Fruit fly (Drosophila melanogaster): ENCODE measurements around the gene nAChRbeta3.

nAChRbeta3 gene

dm6 chr2L:568030-568429, 23.1 kb downstream of the nAChRbeta3 start, which contains the start of the genes Nle and Sf3b1 (continued):
- TF ChIP-seq HmgZ (tag; optimal IDR thresholded peaks at IDR 0.05) (peak; percentile 35), CG11398 (GFP tag; optimal IDR thresholded peaks at IDR 0.05) (no peak), CG2875 (GFP tag; optimal IDR thresholded peaks at IDR 0.05) (no peak), CG34422 (GFP tag; IDR thresholded peaks at IDR 0.05) (peak; percentile 67), nmo (GFP tag; optimal IDR thresholded peaks at IDR 0.05) (peak; percentile 71), CG10147 (GFP tag; optimal IDR thresholded peaks at IDR 0.05) (no peak), knrl (GFP tag; IDR thresholded peaks at IDR 0.05; ENCODE audit: partially characterized antibody) (peak; percentile 96), MESR4 (GFP tag; optimal IDR thresholded peaks at IDR 0.05) (peak; percentile 58), zfh1 (GFP tag; IDR thresholded peaks at IDR 0.05) (no peak), klu (GFP tag; IDR thresholded peaks at IDR 0.05) (peak; percentile 15; the same call in 1 of the 2 replicates), Camta (GFP tag; optimal IDR thresholded peaks at IDR 0.05) (peak; percentile 3), dm (GFP tag; optimal IDR thresholded peaks at IDR 0.05) (peak; percentile 89), CG11456 (GFP tag; IDR thresholded peaks at IDR 0.05) (no peak), pfk (GFP tag; optimal IDR thresholded peaks at IDR 0.05) (no peak), maf-S (GFP tag; optimal IDR thresholded peaks at IDR 0.05) (peak; percentile 13), CG11247 (GFP tag; IDR thresholded peaks at IDR 0.05) (no peak), CG7987 (GFP tag; optimal IDR thresholded peaks at IDR 0.05) (peak; percentile 53), nau (GFP tag; optimal IDR thresholded peaks at IDR 0.05) (no peak), zen (tag; optimal IDR thresholded peaks at IDR 0.05) (peak; percentile 48), CG12942 (GFP tag; optimal IDR thresholded peaks at IDR 0.05) (peak; percentile 12), CG3838 (GFP tag; optimal IDR thresholded peaks at IDR 0.05) (no peak), h (optimal IDR thresholded peaks at IDR 0.05) (no peak), CG30403 (GFP tag; optimal IDR thresholded peaks at IDR 0.05) (peak; percentile 72), CG14965 (GFP tag; optimal IDR thresholded peaks at IDR 0.05; ENCODE audit: borderline replicate concordance) (no peak), stwl (tag; optimal IDR thresholded peaks at IDR 0.05) (peak; percentile 91), vfl (GFP tag; optimal IDR thresholded peaks at IDR 0.05) (peak; percentile 67), CG1024 (GFP tag; IDR thresholded peaks at IDR 0.05) (no peak), CG16813 (GFP tag; IDR thresholded peaks at IDR 0.05; ENCODE audit: partially characterized antibody) (peak; percentile 95), seq (GFP tag; IDR thresholded peaks at IDR 0.05) (no peak), CG2120 (GFP tag; optimal IDR thresholded peaks at IDR 0.05) (peak; percentile 80), CG12659 (GFP tag; optimal IDR thresholded peaks at IDR 0.05) (peak; percentile 53), sisA (GFP tag; IDR thresholded peaks at IDR 0.05) (peak; percentile 29; the same call in 1 of the 2 replicates), CG15011 (GFP tag; optimal IDR thresholded peaks at IDR 0.05) (no peak), D19A (tag; optimal IDR thresholded peaks at IDR 0.05) (no peak), sr (GFP tag; IDR thresholded peaks at IDR 0.05) (no peak), Atf6 (GFP tag; IDR thresholded peaks at IDR 0.05) (peak; percentile 31; the same call in 1 of the 2 replicates), CG12391 (tag; optimal IDR thresholded peaks at IDR 0.05) (peak; percentile 77), rib (GFP tag; IDR thresholded peaks at IDR 0.05) (no peak), insv (GFP tag; optimal IDR thresholded peaks at IDR 0.05) (no peak), CG2889 (GFP tag; IDR thresholded peaks at IDR 0.05) (no peak), CG3726 (GFP tag; IDR thresholded peaks at IDR 0.05) (no peak), CG13296 (GFP tag; optimal IDR thresholded peaks at IDR 0.05) (no peak), CG10979 (tag; optimal IDR thresholded peaks at IDR 0.05) (peak; percentile 47), tup (GFP tag; optimal IDR thresholded peaks at IDR 0.05) (no peak), CG10959 (GFP tag; IDR thresholded peaks at IDR 0.05) (no peak), CG5245 (GFP tag; optimal IDR thresholded peaks at IDR 0.05) (no peak), Bdp1 (GFP tag; optimal IDR thresholded peaks at IDR 0.05) (peak; percentile 46), CG5180 (GFP tag; optimal IDR thresholded peaks at IDR 0.05) (peak; percentile 99), BtbVII (GFP tag; optimal IDR thresholded peaks at IDR 0.05) (no peak), bowl (GFP tag; IDR thresholded peaks at IDR 0.05) (no peak), Dek (tag; optimal IDR thresholded peaks at IDR 0.05) (no peak), HLH54F (GFP tag; optimal IDR thresholded peaks at IDR 0.05) (peak; percentile 54)

Data from whole organism, embryonic.